Fruit fly (Drosophila melanogaster) whole organism, embryonic: ENCODE measurements around the gene CG1317.
A peak's percentile ranks its signal among the peaks of the same experiment; 100 is the strongest.

Experiments used
- Atf-2 ChIP-seq: fragments of 200-800 bp; sonication (Bioruptor generic); optimal IDR thresholded peaks from 2 replicates; lab custom pipeline; 2016; ENCODE audit warnings: missing biosample characterization, missing genetic modification characterization
- CG11093 ChIP-seq: fragments of 200-800 bp; sonication (Bioruptor generic); IDR thresholded peaks from 3 replicates; pipeline ENCODE4 v1.3.6; 2022; ENCODE audit warnings: missing biosample characterization, missing genetic modification characterization
- CG12155 ChIP-seq: fragments of 200-800 bp; sonication (Bioruptor generic); optimal IDR thresholded peaks from 3 replicates; lab custom pipeline; 2016; ENCODE audit warnings: missing biosample characterization, missing genetic modification characterization
- CG12659 ChIP-seq: fragments of 200-800 bp; sonication (Bioruptor generic); optimal IDR thresholded peaks from 3 replicates; lab custom pipeline; 2017; ENCODE audit warnings: mild to moderate bottlenecking, missing biosample characterization, missing genetic modification reagents, missing genetic modification characterization
- CG12942 ChIP-seq: fragments of 200-800 bp; sonication (Bioruptor generic); optimal IDR thresholded peaks from 3 replicates; lab custom pipeline; 2016; ENCODE audit warnings: missing biosample characterization, missing genetic modification characterization
- CG1529 ChIP-seq: fragments of 200-800 bp; sonication (Bioruptor generic); optimal IDR thresholded peaks from 3 replicates; lab custom pipeline; 2018; ENCODE audit warnings: missing biosample characterization, missing genetic modification characterization
- CG16779 ChIP-seq: fragments of 200-800 bp; sonication (Bioruptor generic); IDR thresholded peaks from 2 replicates; pipeline ENCODE4 v1.3.6; 2022; ENCODE audit warnings: missing biosample characterization, missing genetic modification characterization
- CG17328 ChIP-seq: fragments of 200-800 bp; sonication (Bioruptor generic); IDR thresholded peaks from 2 replicates; pipeline ENCODE4 v1.3.6; 2022; ENCODE audit warnings: missing biosample characterization, missing genetic modification characterization
- CG17385 ChIP-seq: fragments of 200-800 bp; sonication (Bioruptor generic); optimal IDR thresholded peaks from 3 replicates; lab custom pipeline; 2018; ENCODE audit warnings: missing biosample characterization, mild to moderate bottlenecking, missing genetic modification characterization
- CG2199 ChIP-seq: fragments of 200-800 bp; sonication (Bioruptor generic); IDR thresholded peaks from 3 replicates; pipeline ENCODE4 v1.3.6; 2022; ENCODE audit warnings: missing biosample characterization, missing genetic modification characterization
- CG2202 ChIP-seq: fragments of 200-800 bp; sonication (Bioruptor generic); optimal IDR thresholded peaks from 2 replicates; lab custom pipeline; 2018; ENCODE audit warnings: missing biosample characterization, mild to moderate bottlenecking, missing genetic modification characterization
- CG3847 ChIP-seq: fragments of 200-800 bp; sonication (Bioruptor generic); IDR thresholded peaks from 2 replicates; pipeline ENCODE4 v1.3.6; 2022; ENCODE audit warnings: missing biosample characterization, missing genetic modification characterization
- CG4707 ChIP-seq: fragments of 200-800 bp; sonication (Bioruptor generic); optimal IDR thresholded peaks from 2 replicates; lab custom pipeline; 2018; ENCODE audit warnings: missing biosample characterization, mild to moderate bottlenecking, missing genetic modification characterization, moderate library complexity
- CG5953 ChIP-seq: fragments of 200-800 bp; sonication (Bioruptor generic); IDR thresholded peaks from 2 replicates; pipeline ENCODE4 v1.3.6; 2022; ENCODE audit warnings: missing biosample characterization, missing genetic modification characterization
- CG6272 ChIP-seq: fragments of 200-800 bp; sonication (Bioruptor generic); IDR thresholded peaks from 2 replicates; pipeline ENCODE4 v1.3.6; 2022; ENCODE audit warnings: missing biosample characterization, missing genetic modification characterization
- CG8944 ChIP-seq: fragments of 200-800 bp; sonication (Bioruptor generic); optimal IDR thresholded peaks from 3 replicates; lab custom pipeline; 2016; ENCODE audit warnings: missing biosample characterization, missing genetic modification characterization
- Dip2 ChIP-seq: fragments of 200-800 bp; sonication (Bioruptor generic); IDR thresholded peaks from 2 replicates; pipeline ENCODE4 v1.3.6; 2022; ENCODE audit warnings: missing biosample characterization, missing genetic modification characterization
- Dip3 ChIP-seq: fragments of 200-800 bp; sonication (Bioruptor generic); optimal IDR thresholded peaks from 3 replicates; lab custom pipeline; 2016; ENCODE audit warnings: missing biosample characterization, missing genetic modification characterization
- Drgx ChIP-seq: fragments of 200-800 bp; sonication (Bioruptor generic); IDR thresholded peaks from 2 replicates; pipeline ENCODE4 v1.3.6; 2022; ENCODE audit warnings: missing biosample characterization, missing genetic modification characterization
- E2f1 ChIP-seq: fragments of 200-800 bp; sonication (Bioruptor generic); IDR thresholded peaks from 2 replicates; pipeline ENCODE4 v1.3.6; 2022; ENCODE audit warnings: missing biosample characterization, missing genetic modification characterization
- E2f2 ChIP-seq: fragments of 200-800 bp; sonication (Bioruptor generic); IDR thresholded peaks from 2 replicates; pipeline ENCODE4 v1.3.6; 2022; ENCODE audit warnings: missing biosample characterization, missing genetic modification characterization
- Eip74EF ChIP-seq, 2 experiments: fragments of 200-800 bp in 1 of 2; fragments of >200 bp in 1 of 2; sonication (Bioruptor generic) in 1 of 2; optimal IDR thresholded peaks; 2 replicates each; lab custom pipeline; 2017 to 2019; ENCODE audit warnings: missing biosample characterization in 2 of 2, missing genetic modification characterization in 2 of 2, mild to moderate bottlenecking in 1 of 2, moderate library complexity in 1 of 2
- Fer1 ChIP-seq: fragments of 200-800 bp; sonication (Bioruptor generic); optimal IDR thresholded peaks from 2 replicates; lab custom pipeline; 2017; ENCODE audit warnings: missing biosample characterization, mild to moderate bottlenecking, missing genetic modification characterization
- Fer2 ChIP-seq: fragments of 200-800 bp; sonication (Bioruptor generic); optimal IDR thresholded peaks from 2 replicates; lab custom pipeline; 2018; ENCODE audit warnings: missing biosample characterization, mild to moderate bottlenecking, missing genetic modification characterization, moderate library complexity
- Hr3 ChIP-seq: fragments of 200-800 bp; sonication (Bioruptor generic); optimal IDR thresholded peaks from 3 replicates; lab custom pipeline; 2016; ENCODE audit warnings: missing biosample characterization, missing genetic modification characterization
- Hr78 ChIP-seq, 2 experiments: fragments of 200-800 bp in 1 of 2; fragments of >200 bp in 1 of 2; sonication (Bioruptor generic) in 1 of 2; optimal IDR thresholded peaks; 2 replicates each; lab custom pipeline; 2017 to 2019; ENCODE audit warnings: missing biosample characterization in 2 of 2, missing genetic modification characterization in 2 of 2, mild to moderate bottlenecking in 1 of 2, moderate library complexity in 1 of 2
- Nf-YA ChIP-seq: fragments of 200-800 bp; sonication (Bioruptor generic); IDR thresholded peaks from 2 replicates; pipeline ENCODE4 v1.3.6; 2022; ENCODE audit warnings: missing biosample characterization, missing genetic modification characterization
- Pdp1 ChIP-seq, 2 experiments: fragments of 200-800 bp; sonication (Bioruptor generic); optimal IDR thresholded peaks; 3 replicates each; lab custom pipeline; 2016; ENCODE audit warnings: missing biosample characterization in 2 of 2, missing genetic modification characterization in 2 of 2, mild to moderate bottlenecking in 1 of 2, moderate library complexity in 1 of 2
- Vsx1 ChIP-seq: fragments of 200-800 bp; sonication (Bioruptor generic); optimal IDR thresholded peaks from 2 replicates; lab custom pipeline; 2017; ENCODE audit warnings: missing biosample characterization, mild to moderate bottlenecking, missing genetic modification characterization, missing genetic modification reagents
- YL-1 ChIP-seq: fragments of 200-800 bp; sonication (Bioruptor generic); optimal IDR thresholded peaks from 3 replicates; lab custom pipeline; 2017; ENCODE audit warnings: missing biosample characterization, mild to moderate bottlenecking, missing genetic modification characterization
- br ChIP-seq: fragments of >200 bp; optimal IDR thresholded peaks from 2 replicates; lab custom pipeline; 2017
- chm ChIP-seq: fragments of 200-800 bp; sonication (Bioruptor generic); IDR thresholded peaks from 2 replicates; pipeline ENCODE4 v1.3.6; 2022; ENCODE audit warnings: missing biosample characterization, missing genetic modification characterization
- chn ChIP-seq: fragments of 200-800 bp; sonication (Bioruptor generic); optimal IDR thresholded peaks from 2 replicates; lab custom pipeline; 2016; ENCODE audit warnings: missing biosample characterization, missing genetic modification characterization
- dm ChIP-seq: fragments of 200-800 bp; sonication (Bioruptor generic); optimal IDR thresholded peaks from 3 replicates; lab custom pipeline; 2016; ENCODE audit warnings: missing biosample characterization, missing genetic modification characterization
- gcm ChIP-seq: fragments of 200-800 bp; sonication (Bioruptor generic); optimal IDR thresholded peaks from 2 replicates; lab custom pipeline; 2019; ENCODE audit warnings: missing biosample characterization, mild to moderate bottlenecking, missing genetic modification characterization, moderate library complexity
- hbn ChIP-seq: fragments of 200-800 bp; sonication (Bioruptor generic); IDR thresholded peaks from 2 replicates; pipeline ENCODE4 v1.3.6; 2022; ENCODE audit warnings: missing biosample characterization, missing genetic modification characterization; ENCODE audit not compliant: partially characterized antibody
- kay ChIP-seq: fragments of 200-800 bp; sonication (Bioruptor generic); optimal IDR thresholded peaks from 2 replicates; lab custom pipeline; 2016; ENCODE audit warnings: missing biosample characterization, missing genetic modification characterization
- mam ChIP-seq: fragments of 200-800 bp; sonication (Bioruptor generic); optimal IDR thresholded peaks from 3 replicates; lab custom pipeline; 2016; ENCODE audit warnings: missing biosample characterization, missing genetic modification characterization
- odd ChIP-seq: fragments of 200-800 bp; sonication (Bioruptor generic); optimal IDR thresholded peaks from 2 replicates; lab custom pipeline; 2017; ENCODE audit warnings: missing biosample characterization, mild to moderate bottlenecking, missing genetic modification characterization
- prd ChIP-seq, 3 experiments: fragments of >200 bp in 2 of 3; fragments of 200-800 bp in 1 of 3; sonication (Bioruptor generic) in 1 of 3; optimal IDR thresholded peaks in 2 of 3; IDR thresholded peaks in 1 of 3; 2 replicates in 2 of 3; 3 replicates in 1 of 3; pipeline versions ENCODE4 v1.3.6 to Lab custom; 2017 to 2022; ENCODE audit warnings: missing biosample characterization in 1 of 3, missing genetic modification characterization in 1 of 3
- sd ChIP-seq: fragments of 200-800 bp; sonication (Bioruptor generic); optimal IDR thresholded peaks from 3 replicates; lab custom pipeline; 2018; ENCODE audit warnings: missing biosample characterization, mild to moderate bottlenecking, missing genetic modification characterization, moderate library complexity
- slp2 ChIP-seq: fragments of 200-800 bp; sonication (Bioruptor generic); optimal IDR thresholded peaks from 2 replicates; lab custom pipeline; 2016; ENCODE audit warnings: missing biosample characterization, missing genetic modification characterization
- sqz ChIP-seq: fragments of 200-800 bp; sonication (Bioruptor generic); optimal IDR thresholded peaks from 3 replicates; lab custom pipeline; 2018; ENCODE audit warnings: missing biosample characterization, mild to moderate bottlenecking, missing genetic modification characterization

Gene CG1317

DNA sequence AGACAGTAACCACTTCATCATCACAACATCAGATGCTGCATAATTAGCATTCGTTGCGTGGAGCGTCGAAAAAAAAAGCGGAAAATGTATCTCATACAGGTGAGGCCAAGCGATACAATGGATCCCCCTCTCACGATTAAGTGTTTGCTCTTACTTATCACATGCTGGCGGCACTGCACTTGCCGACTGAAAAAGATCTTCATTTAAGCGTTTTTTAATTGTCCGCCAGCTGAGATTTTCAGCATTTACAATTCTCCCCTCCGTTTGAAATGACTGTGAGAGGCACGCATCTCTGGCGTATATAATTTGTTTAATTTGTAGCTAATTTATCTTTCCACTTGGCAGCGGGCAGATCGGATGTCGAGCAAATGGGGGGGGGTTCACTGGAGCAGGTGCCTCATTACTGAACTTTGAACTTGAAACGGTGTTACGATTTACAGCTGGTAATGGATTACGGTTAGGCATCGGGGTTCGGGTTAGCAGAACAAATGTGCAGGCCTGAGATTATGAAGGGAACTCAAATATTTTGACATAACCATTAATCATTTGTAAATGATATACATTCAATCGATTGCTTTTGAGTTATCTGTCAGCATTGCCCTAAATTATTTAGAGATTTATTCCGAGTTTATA lies 17.1 kb upstream of the CG1317 start, which contains the start of gene Mzt1 (continued):
- TF ChIP-seq Hr78 (GFP tag; optimal IDR thresholded peaks at IDR 0.05; lab: Kevin White, UChicago) (peak in 1 of 2 experiments; percentile 88), prd (optimal IDR thresholded peaks at IDR 0.05; lab: Kevin White, UChicago) (no peak), prd (GFP tag; IDR thresholded peaks at IDR 0.05; lab: Robert Waterston, UW) (0 out of 3 replicates have a peak, but pooled peaks have one; percentile 10), slp2 (GFP tag; lab: Kevin White, UChicago) (no peak), CG4707 (no peak), Fer1 (no peak), odd (GFP tag; lab: Kevin White, UChicago) (no peak), sd (tag; lab: Kevin White, UChicago) (peak; percentile 10), CG2202 (no peak), mam (GFP tag; lab: Kevin White, UChicago) (no peak), kay (GFP tag; lab: Kevin White, UChicago) (no peak), Eip74EF (GFP tag; optimal IDR thresholded peaks at IDR 0.05; lab: Kevin White, UChicago) (no peak), CG3847 (GFP tag; lab: Robert Waterston, UW) (no peak), Pdp1 (GFP tag; optimal IDR thresholded peaks at IDR 0.05; lab: Kevin White, UChicago) (peak in 1 of 2 experiments; percentile 5), CG16779 (GFP tag; lab: Robert Waterston, UW) (no peak), Hr3 (GFP tag; lab: Kevin White, UChicago) (no peak), CG17385 (GFP tag; lab: Kevin White, UChicago) (no peak), br (lab: Kevin White, UChicago) (no peak), Drgx (GFP tag; lab: Robert Waterston, UW) (no peak), CG1529 (GFP tag; lab: Kevin White, UChicago) (no peak), hbn (GFP tag; lab: Robert Waterston, UW) (no peak), E2f2 (no peak), Vsx1 (peak; percentile 31), YL-1 (GFP tag; lab: Kevin White, UChicago) (no peak), CG12155 (GFP tag; lab: Kevin White, UChicago) (no peak), CG11093 (GFP tag; lab: Robert Waterston, UW) (no peak), Nf-YA (no peak), sqz (GFP tag; lab: Kevin White, UChicago) (peak; percentile 18), CG5953 (GFP tag; lab: Robert Waterston, UW) (no peak), gcm (GFP tag; lab: Kevin White, UChicago) (peak; percentile 18), Dip3 (GFP tag; lab: Kevin White, UChicago) (no peak), chn (GFP tag; lab: Kevin White, UChicago) (no peak), CG12659 (GFP tag; lab: Kevin White, UChicago) (no peak), CG2199 (GFP tag; lab: Robert Waterston, UW) (peak; percentile 72; the same call in 1 of the 3 replicates), Dip2 (no peak), chm (no peak), dm (GFP tag; lab: Kevin White, UChicago) (no peak), CG6272 (GFP tag; lab: Robert Waterston, UW) (no peak), Fer2 (tag; lab: Kevin White, UChicago) (no peak), CG12942 (no peak), CG17328 (no peak), CG8944 (no peak), E2f1 (no peak), Atf-2 (GFP tag; lab: Kevin White, UChicago) (no peak)
